Worm (Caenorhabditis elegans): ENCODE results near the gene R05H5.3.

R05H5.3 gene

ce11 chrII:10242294-10242693 lies 44.9 kb downstream of the R05H5.3 start, which contains the start of gene mrps-14 (continued):
- TF ChIP-seq F23B12.7 (tag; optimal IDR thresholded peaks at IDR 0.05; ENCODE audit: insufficient read depth) (no peak), chd-7 (tag; optimal IDR thresholded peaks at IDR 0.05) (no peak), hrde-1 (tag; optimal IDR thresholded peaks at IDR 0.05; ENCODE audit: borderline replicate concordance) (peak; percentile 76), mxl-1 (tag; optimal IDR thresholded peaks at IDR 0.05) (no peak), sdz-38 (tag; optimal IDR thresholded peaks at IDR 0.05) (no peak), lag-1 (GFP tag; IDR thresholded peaks at IDR 0.05) (no peak), egrh-3 (GFP tag; IDR thresholded peaks at IDR 0.05) (no peak)

DNA sequence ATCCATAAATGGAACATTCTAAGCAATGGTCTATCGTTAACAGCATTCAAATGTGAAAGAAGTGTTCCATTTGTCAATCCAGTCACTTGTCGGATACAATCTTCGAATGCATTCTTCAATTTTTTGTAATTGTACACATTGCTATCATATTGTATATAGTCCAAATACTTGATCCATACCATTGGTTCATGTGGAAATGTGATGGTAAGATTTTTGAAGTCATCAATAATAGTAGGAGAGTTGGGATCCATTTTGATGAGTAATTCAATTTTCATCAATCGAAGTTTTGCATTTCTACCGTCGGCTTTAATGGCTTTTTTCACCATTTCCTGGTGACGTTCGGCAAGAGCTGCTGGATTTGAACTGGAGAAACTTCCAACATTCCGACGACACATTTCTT lies 48.2 kb downstream of the R05H5.3 start:
- TF ChIP-seq ets-4 (GFP tag; optimal IDR thresholded peaks at IDR 0.05) = no peak
- no peak for TF ChIP-seq rcor-1 (GFP tag; IDR thresholded peaks at IDR 0.05)
- TF ChIP-seq mxl-1 (tag; optimal IDR thresholded peaks at IDR 0.05) = no peak
- no peak for TF ChIP-seq sdz-38 (tag; optimal IDR thresholded peaks at IDR 0.05)
- TF ChIP-seq lag-1 (GFP tag; IDR thresholded peaks at IDR 0.05) = no peak
- no peak for TF ChIP-seq hlh-12 (tag; optimal IDR thresholded peaks at IDR 0.05)
- no peak for TF ChIP-seq ceh-100 (GFP tag; IDR thresholded peaks at IDR 0.05)
- TF ChIP-seq lin-54 (GFP tag; optimal IDR thresholded peaks at IDR 0.05) = no peak
- no peak for TF ChIP-seq F52B5.7 (tag; optimal IDR thresholded peaks at IDR 0.05)

ce11 chrII:10247154-10247553 lies 49.7 kb downstream of the R05H5.3 start:
- peak; percentile 30; the same call in 1 of the 2 replicates for TF ChIP-seq Y95B8A.8 (GFP tag; IDR thresholded peaks at IDR 0.05)
- peak; percentile 43 for TF ChIP-seq F10E7.11 (tag; optimal IDR thresholded peaks at IDR 0.05)
- no peak for TF ChIP-seq ztf-3 (GFP tag; optimal IDR thresholded peaks at IDR 0.05)
- no peak for TF ChIP-seq sdz-38 (tag; optimal IDR thresholded peaks at IDR 0.05)
- no peak for TF ChIP-seq ztf-6 (GFP tag; IDR thresholded peaks at IDR 0.05)
- no peak for TF ChIP-seq let-526 (GFP tag; IDR thresholded peaks at IDR 0.05)
- no peak for TF ChIP-seq dpl-1 (GFP tag; optimal IDR thresholded peaks at IDR 0.05)
- TF ChIP-seq ekl-4 (GFP tag; IDR thresholded peaks at IDR 0.05) = 0 out of 2 replicates have a peak, but pooled peaks have one; percentile 7
- TF ChIP-seq nfya-1 (tag; optimal IDR thresholded peaks at IDR 0.05; ENCODE audit: borderline replicate concordance, insufficient read depth) = no peak
- TF ChIP-seq ztf-25 (GFP tag; IDR thresholded peaks at IDR 0.05) = no peak
- TF ChIP-seq F57C9.4 (tag; optimal IDR thresholded peaks at IDR 0.05) = no peak
- no peak for TF ChIP-seq cebp-1 (GFP tag; IDR thresholded peaks at IDR 0.05)
- TF ChIP-seq cebp-1 (tag; optimal IDR thresholded peaks at IDR 0.05) = peak; percentile 13
- TF ChIP-seq ztf-22 (GFP tag; optimal IDR thresholded peaks at IDR 0.05) = no peak
- TF ChIP-seq ztf-28 (GFP tag; IDR thresholded peaks at IDR 0.05) = no peak
- TF ChIP-seq aptf-2 (GFP tag; conservative IDR thresholded peaks at IDR 0.05) = no peak
- no peak for TF ChIP-seq Y53F4B.3 (GFP tag; IDR thresholded peaks at IDR 0.05)
- peak; percentile 41; the same call in 1 of the 2 replicates for TF ChIP-seq ceh-40 (GFP tag; IDR thresholded peaks at IDR 0.05)
- TF ChIP-seq F52B5.7 (tag; optimal IDR thresholded peaks at IDR 0.05) = no peak
- TF ChIP-seq unc-62 (GFP tag; optimal IDR thresholded peaks at IDR 0.05) = no peak
- TF ChIP-seq rec-8 (tag; optimal IDR thresholded peaks at IDR 0.05) = no peak
- no peak for TF ChIP-seq nhr-179 (tag; optimal IDR thresholded peaks at IDR 0.05)
- peak; percentile 67; the same call in 1 of the 2 replicates for TF ChIP-seq madf-3 (GFP tag; IDR thresholded peaks at IDR 0.05)
- TF ChIP-seq Y53G8AR.9 (GFP tag; conservative IDR thresholded peaks at IDR 0.05) = 0 out of 2 replicates have a peak, but pooled peaks have one; percentile 17
- no peak for TF ChIP-seq fkh-3 (tag; optimal IDR thresholded peaks at IDR 0.05)
- TF ChIP-seq egl-18 (GFP tag; IDR thresholded peaks at IDR 0.05) = 0 out of 2 replicates have a peak, but pooled peaks have one; percentile 42
- TF ChIP-seq nfya-2 (GFP tag; IDR thresholded peaks at IDR 0.05) = no peak
- peak; percentile 52 for TF ChIP-seq F49E8.2 (tag; optimal IDR thresholded peaks at IDR 0.05; ENCODE audit: insufficient read depth)
- TF ChIP-seq bed-1 (GFP tag; IDR thresholded peaks at IDR 0.05) = 0 out of 2 replicates have a peak, but pooled peaks have one; percentile 53
- no peak for TF ChIP-seq D2030.7 (GFP tag; IDR thresholded peaks at IDR 0.05)
- no peak for TF ChIP-seq lin-26 (GFP tag; IDR thresholded peaks at IDR 0.05)
- TF ChIP-seq ztf-26 (tag; optimal IDR thresholded peaks at IDR 0.05) = no peak
- no peak for TF ChIP-seq mes-4 (tag; optimal IDR thresholded peaks at IDR 0.05)
- TF ChIP-seq B0336.3 (GFP tag; IDR thresholded peaks at IDR 0.05) = peak; percentile 15; the same call in 1 of the 2 replicates

All from whole organism, young adult.